Fruit fly (Drosophila melanogaster): ENCODE data around the gene Pura.

dm6 chr3L:7560580-7560979 lies 32.3 kb upstream of the Pura start:
- TF ChIP-seq psq (optimal IDR thresholded peaks at IDR 0.05) (no peak), pan (optimal IDR thresholded peaks at IDR 0.05) (no peak), Dll (optimal IDR thresholded peaks at IDR 0.05) (no peak), CG8478 (optimal IDR thresholded peaks at IDR 0.05) (no peak)

Measured in whole organism.